Fruit fly (Drosophila melanogaster) whole organism, adult: ENCODE results near the gene BobA.

Experiments
- CG11617 ChIP-seq: fragments of 200-800 bp; sonication (Bioruptor generic); optimal IDR thresholded peaks from 2 replicates; lab custom pipeline; 2017; ENCODE audit warnings: mild to moderate bottlenecking, missing biosample characterization, missing genetic modification reagents, missing genetic modification characterization
- CG12768 ChIP-seq: fragments of 200-800 bp; sonication (Bioruptor generic); optimal IDR thresholded peaks from 2 replicates; lab custom pipeline; 2017; ENCODE audit warnings: missing biosample characterization, missing genetic modification characterization, mild to moderate bottlenecking, moderate library complexity, missing genetic modification reagents
- CG14711 ChIP-seq: fragments of 200-800 bp; sonication (Bioruptor generic); optimal IDR thresholded peaks from 2 replicates; lab custom pipeline; 2018; ENCODE audit warnings: missing biosample characterization, mild to moderate bottlenecking, missing genetic modification characterization, moderate library complexity
- CG1620 ChIP-seq: fragments of 200-800 bp; sonication (Bioruptor generic); optimal IDR thresholded peaks from 2 replicates; lab custom pipeline; 2016; ENCODE audit warnings: missing biosample characterization, missing genetic modification characterization
- CG33017 ChIP-seq: fragments of 200-800 bp; sonication (Bioruptor generic); optimal IDR thresholded peaks from 2 replicates; lab custom pipeline; 2018; ENCODE audit warnings: missing biosample characterization, mild to moderate bottlenecking, missing genetic modification characterization, moderate library complexity
- CG5204 ChIP-seq: fragments of 200-800 bp; sonication (Bioruptor generic); optimal IDR thresholded peaks from 2 replicates; lab custom pipeline; 2016; ENCODE audit warnings: missing biosample characterization, missing genetic modification characterization
- CG7045 ChIP-seq: fragments of 200-800 bp; sonication (Bioruptor generic); optimal IDR thresholded peaks from 2 replicates; lab custom pipeline; 2017; ENCODE audit warnings: missing biosample characterization, mild to moderate bottlenecking, missing genetic modification characterization
- CG7101 ChIP-seq: fragments of 200-800 bp; sonication (Bioruptor generic); optimal IDR thresholded peaks from 2 replicates; lab custom pipeline; 2018; ENCODE audit warnings: missing biosample characterization, mild to moderate bottlenecking, missing genetic modification characterization, moderate library complexity
- Clk ChIP-seq: fragments of 200-800 bp; sonication (Bioruptor generic); optimal IDR thresholded peaks from 2 replicates; lab custom pipeline; 2017; ENCODE audit warnings: missing biosample characterization, missing genetic modification characterization
- Crg-1 ChIP-seq: fragments of 200-800 bp; sonication (Bioruptor generic); optimal IDR thresholded peaks from 2 replicates; lab custom pipeline; 2016; ENCODE audit warnings: missing biosample characterization, missing genetic modification characterization
- Hr96 ChIP-seq: fragments of 200-800 bp; sonication (Bioruptor generic); optimal IDR thresholded peaks from 2 replicates; lab custom pipeline; 2016; ENCODE audit warnings: missing biosample characterization, missing genetic modification characterization
- Mnt ChIP-seq: fragments of 200-800 bp; sonication (Bioruptor generic); optimal IDR thresholded peaks from 2 replicates; lab custom pipeline; 2016; ENCODE audit warnings: missing biosample characterization, mild to moderate bottlenecking, missing genetic modification characterization
- bab1 ChIP-seq: fragments of 200-800 bp; sonication (Bioruptor generic); optimal IDR thresholded peaks from 3 replicates; lab custom pipeline; 2019; ENCODE audit warnings: missing biosample characterization, mild to moderate bottlenecking, missing genetic modification characterization, moderate library complexity
- cic ChIP-seq: fragments of 200-800 bp; sonication (Bioruptor generic); optimal IDR thresholded peaks from 2 replicates; lab custom pipeline; 2017; ENCODE audit warnings: missing biosample characterization, mild to moderate bottlenecking, missing genetic modification characterization, moderate library complexity
- cnc ChIP-seq, 2 experiments: fragments of >200 bp; optimal IDR thresholded peaks; 2 replicates each; lab custom pipeline; 2017
- kay ChIP-seq: fragments of 200-800 bp; sonication (Bioruptor generic); peaks from one replicate; lab custom pipeline; 2016; ENCODE audit warnings: missing biosample characterization, missing genetic modification characterization, borderline replicate concordance
- ovo ChIP-seq: fragments of 200-800 bp; sonication (Bioruptor generic); optimal IDR thresholded peaks from 2 replicates; lab custom pipeline; 2016; ENCODE audit warnings: missing biosample characterization, missing genetic modification characterization
- pad ChIP-seq: fragments of 200-800 bp; sonication (Bioruptor generic); optimal IDR thresholded peaks from 3 replicates; lab custom pipeline; 2017; ENCODE audit warnings: missing biosample characterization, missing genetic modification characterization, mild to moderate bottlenecking, moderate library complexity, missing genetic modification reagents
- tj ChIP-seq: fragments of 200-800 bp; sonication (Bioruptor generic); optimal IDR thresholded peaks from 3 replicates; lab custom pipeline; 2017; ENCODE audit warnings: missing biosample characterization, mild to moderate bottlenecking, missing genetic modification characterization, moderate library complexity
- toe ChIP-seq: fragments of 200-800 bp; sonication (Bioruptor generic); optimal IDR thresholded peaks from 2 replicates; lab custom pipeline; 2016; ENCODE audit warnings: missing biosample characterization, missing genetic modification characterization

Gene BobA

dm6 chr3L:14977536-14978495 is 31.9 kb upstream of the BobA start:
- no peak for TF ChIP-seq CG33017 (tag; lab: Kevin White, UChicago)
- TF ChIP-seq Clk (GFP tag; lab: Kevin White, UChicago), result no peak
- no peak for TF ChIP-seq CG12768 (GFP tag; lab: Kevin White, UChicago)
- TF ChIP-seq toe (GFP tag; lab: Kevin White, UChicago), result no peak
- TF ChIP-seq bab1 (GFP tag; lab: Kevin White, UChicago), result no peak
- TF ChIP-seq Hr96 (GFP tag; lab: Kevin White, UChicago), result no peak
- no peak for TF ChIP-seq Mnt (GFP tag; lab: Kevin White, UChicago)
- TF ChIP-seq CG11617, result no peak
- no peak for TF ChIP-seq tj
- TF ChIP-seq cic (GFP tag; lab: Kevin White, UChicago), result no peak
- no peak for TF ChIP-seq CG14711 (tag; lab: Kevin White, UChicago)
- TF ChIP-seq ovo (GFP tag; lab: Kevin White, UChicago), result no peak
- no peak for TF ChIP-seq CG7101 (tag; lab: Kevin White, UChicago)
- no peak for TF ChIP-seq CG7045 (GFP tag; lab: Kevin White, UChicago)
- TF ChIP-seq CG5204, result no peak
- TF ChIP-seq Crg-1 (GFP tag; lab: Kevin White, UChicago), result no peak
- TF ChIP-seq pad, result no peak

- TF ChIP-seq Crg-1 (GFP tag; lab: Kevin White, UChicago) (no peak), pad (no peak), Clk (GFP tag; lab: Kevin White, UChicago) (no peak), CG14711 (tag; lab: Kevin White, UChicago) (no peak), CG7045 (GFP tag; lab: Kevin White, UChicago) (no peak), CG12768 (GFP tag; lab: Kevin White, UChicago) (no peak), cic (GFP tag; lab: Kevin White, UChicago) (no peak), CG11617 (no peak), tj (no peak), CG33017 (tag; lab: Kevin White, UChicago) (no peak), kay (GFP tag; lab: Kevin White, UChicago) (no peak), CG7101 (tag; lab: Kevin White, UChicago) (no peak), Hr96 (GFP tag; lab: Kevin White, UChicago) (no peak), toe (GFP tag; lab: Kevin White, UChicago) (no peak)
Measured at dm6 chr3L:14976026-14976425, 30.1 kb upstream of the BobA start.

- no peak for TF ChIP-seq toe (GFP tag; lab: Kevin White, UChicago)
- TF ChIP-seq cnc (optimal IDR thresholded peaks at IDR 0.05; lab: Kevin White, UChicago), result no peak
- no peak for TF ChIP-seq Crg-1 (GFP tag; lab: Kevin White, UChicago)
- no peak for TF ChIP-seq tj
- no peak for TF ChIP-seq CG7045 (GFP tag; lab: Kevin White, UChicago)
- no peak for TF ChIP-seq CG14711 (tag; lab: Kevin White, UChicago)
- TF ChIP-seq ovo (GFP tag; lab: Kevin White, UChicago), result no peak
- TF ChIP-seq bab1 (GFP tag; lab: Kevin White, UChicago), result no peak
Measured at dm6 chr3L:14974952-14975351, 29.0 kb upstream of the BobA start.

dm6 chr3L:14974513-14974912 is 28.6 kb upstream of the BobA start, which contains the start of gene Ocho:
TSS of gene Ocho (plus strand) at chr3L:14974848.
- TF ChIP-seq Mnt (GFP tag; lab: Kevin White, UChicago) (no peak), tj (no peak), CG7045 (GFP tag; lab: Kevin White, UChicago) (no peak), CG5204 (no peak), cnc (optimal IDR thresholded peaks at IDR 0.05; lab: Kevin White, UChicago) (no peak), kay (GFP tag; lab: Kevin White, UChicago) (no peak), CG12768 (GFP tag; lab: Kevin White, UChicago) (no peak), pad (no peak), Clk (GFP tag; lab: Kevin White, UChicago) (no peak)

dm6 chr3L:14973251-14973625 is 27.3 kb upstream of the BobA start:
- no peak for TF ChIP-seq Mnt (GFP tag; lab: Kevin White, UChicago)
- no peak for TF ChIP-seq CG1620 (GFP tag; lab: Kevin White, UChicago)
- TF ChIP-seq Hr96 (GFP tag; lab: Kevin White, UChicago), result no peak
- TF ChIP-seq CG12768 (GFP tag; lab: Kevin White, UChicago), result no peak
- no peak for TF ChIP-seq bab1 (GFP tag; lab: Kevin White, UChicago)
- TF ChIP-seq cnc (optimal IDR thresholded peaks at IDR 0.05; lab: Kevin White, UChicago), result no peak
- TF ChIP-seq kay (GFP tag; lab: Kevin White, UChicago), result no peak
- no peak for TF ChIP-seq CG5204
- no peak for TF ChIP-seq Clk (GFP tag; lab: Kevin White, UChicago)
- no peak for TF ChIP-seq CG14711 (tag; lab: Kevin White, UChicago)
- TF ChIP-seq Crg-1 (GFP tag; lab: Kevin White, UChicago), result no peak
- TF ChIP-seq CG11617, result no peak
- TF ChIP-seq CG7045 (GFP tag; lab: Kevin White, UChicago), result no peak
- no peak for TF ChIP-seq cic (GFP tag; lab: Kevin White, UChicago)
- TF ChIP-seq CG33017 (tag; lab: Kevin White, UChicago), result no peak
- TF ChIP-seq ovo (GFP tag; lab: Kevin White, UChicago), result no peak
